In genomic region chr2L:21887582-21887981, dm6 we compare ENCODE assay signal across 3 fruit fly cellular contexts.
A peak's percentile ranks its signal among the peaks of the same experiment; 100 is the strongest.
TF ChIP-seq lines count a peak whose summit lies in the region.

No protein-coding gene starts in this region.

- no peak for TF ChIP-seq CTCF in whole organism, embryonic (GFP tag; optimal IDR thresholded peaks at IDR 0.05; lab: Kevin White, UChicago)

TF ChIP-seq in whole organism, adult, 20 proteins besides CTCF, POLR2A, EP300 and RAD21:
- TF ChIP-seq bab1 (GFP tag; optimal IDR thresholded peaks at IDR 0.05; lab: Kevin White, UChicago) (no peak), toe (GFP tag; optimal IDR thresholded peaks at IDR 0.05; lab: Kevin White, UChicago) (no peak), tj (GFP tag; optimal IDR thresholded peaks at IDR 0.05; lab: Kevin White, UChicago) (peak; percentile 73)

TF ChIP-seq in whole organism, embryonic, 481 proteins besides CTCF, POLR2A, EP300 and RAD21:
- TF ChIP-seq Ets65A (GFP tag; lab: Kevin White, UChicago): peak; percentile 12
- no peak for TF ChIP-seq CG8944 (GFP tag; optimal IDR thresholded peaks at IDR 0.05; lab: Kevin White, UChicago)
- TF ChIP-seq nau (GFP tag; optimal IDR thresholded peaks at IDR 0.05; lab: Kevin White, UChicago): peak; percentile 86
- no peak for TF ChIP-seq CG33213 (GFP tag; optimal IDR thresholded peaks at IDR 0.05; lab: Kevin White, UChicago)
- TF ChIP-seq crol (GFP tag; IDR thresholded peaks at IDR 0.05; lab: Robert Waterston, UW): 0 out of 2 replicates have a peak, but pooled peaks have one; percentile 50
- TF ChIP-seq CG8924 (tag; optimal IDR thresholded peaks at IDR 0.05; lab: Kevin White, UChicago): no peak
- TF ChIP-seq chinmo (GFP tag; IDR thresholded peaks at IDR 0.05; lab: Robert Waterston, UW; ENCODE audit: partially characterized antibody): no peak
- no peak for TF ChIP-seq unc-4 (GFP tag; IDR thresholded peaks at IDR 0.05; lab: Robert Waterston, UW; ENCODE audit: partially characterized antibody)
- TF ChIP-seq Deaf1 (tag; optimal IDR thresholded peaks at IDR 0.05; lab: Kevin White, UChicago): peak; percentile 9
- peak; percentile 91 for TF ChIP-seq sd (tag; optimal IDR thresholded peaks at IDR 0.05; lab: Kevin White, UChicago)
- TF ChIP-seq stwl (tag; optimal IDR thresholded peaks at IDR 0.05; lab: Kevin White, UChicago): no peak
- no peak for TF ChIP-seq CG2120 (GFP tag; optimal IDR thresholded peaks at IDR 0.05; lab: Kevin White, UChicago)
- TF ChIP-seq sens (GFP tag; lab: Kevin White, UChicago): peak; percentile 29
- 0 out of 3 replicates have a peak, but pooled peaks have one; percentile 25 for TF ChIP-seq CG2199 (GFP tag; IDR thresholded peaks at IDR 0.05; lab: Robert Waterston, UW)
- TF ChIP-seq CG12769 (tag; optimal IDR thresholded peaks at IDR 0.05; lab: Kevin White, UChicago): peak; percentile 48
- peak; percentile 99 for TF ChIP-seq sr (GFP tag; IDR thresholded peaks at IDR 0.05; lab: Robert Waterston, UW)
- TF ChIP-seq knrl (GFP tag; IDR thresholded peaks at IDR 0.05; lab: Robert Waterston, UW; ENCODE audit: partially characterized antibody): no peak

TF ChIP-seq in whole organism, prepupa, 60 proteins besides CTCF, POLR2A, EP300 and RAD21:
- TF ChIP-seq svp (GFP tag; lab: Kevin White, UChicago) (peak; percentile 64), CG3919 (GFP tag; optimal IDR thresholded peaks at IDR 0.05; lab: Kevin White, UChicago) (no peak)
TF ChIP-seq in whole organism, prepupa: peak in this region for 1.
